Fruit fly (Drosophila melanogaster) ovary, adult (tissue): ENCODE results near the gene CG14892.

Experiments used
- CG17801 ChIP-seq: fragments of 200-800 bp; optimal IDR thresholded peaks from 2 replicates; lab custom pipeline; 2019; ENCODE audit warnings: missing biosample characterization, mild to moderate bottlenecking, missing genetic modification characterization, moderate library complexity; ENCODE audit not compliant: partially characterized antibody

CG14892 gene

dm6 chr3R:16594056-16594858 is at the start of gene CG14892:
Gene CG14892 (plus strand): TSS chr3R:16594414.
- no peak for TF ChIP-seq CG17801 (GFP tag; lab: Kevin White, UChicago)

dm6 chr3R:16545705-16546104 is 48.5 kb upstream of the CG14892 start:
- TF ChIP-seq CG17801 (GFP tag; lab: Kevin White, UChicago): no peak

- no peak for TF ChIP-seq CG17801 (GFP tag; lab: Kevin White, UChicago)
Measured at dm6 chr3R:16551680-16552627, 42.3 kb upstream of the CG14892 start.

dm6 chr3R:16553459-16554230 is 40.6 kb upstream of the CG14892 start:
- TF ChIP-seq CG17801 (GFP tag; lab: Kevin White, UChicago): no peak

- no peak for TF ChIP-seq CG17801 (GFP tag; lab: Kevin White, UChicago)
Measured at dm6 chr3R:16558623-16559155, 35.5 kb upstream of the CG14892 start.

- no peak for TF ChIP-seq CG17801 (GFP tag; lab: Kevin White, UChicago)
Measured at dm6 chr3R:16564775-16565174, 29.4 kb upstream of the CG14892 start.

dm6 chr3R:16569338-16569737 is 24.9 kb upstream of the CG14892 start:
- TF ChIP-seq CG17801 (GFP tag; lab: Kevin White, UChicago): no peak

- no peak for TF ChIP-seq CG17801 (GFP tag; lab: Kevin White, UChicago)
Measured at dm6 chr3R:16570484-16570883, 23.7 kb upstream of the CG14892 start.

dm6 chr3R:16571215-16571614 is 23.0 kb upstream of the CG14892 start, which contains the start of gene CG14891:
Gene CG14891 (plus strand): TSS chr3R:16571515.
- TF ChIP-seq CG17801 (GFP tag; lab: Kevin White, UChicago): no peak

dm6 chr3R:16573483-16574145 is 20.6 kb upstream of the CG14892 start, which contains the start of gene CG14903:
Gene CG14903 (minus strand): TSS chr3R:16573752.
- no peak for TF ChIP-seq CG17801 (GFP tag; lab: Kevin White, UChicago)

dm6 chr3R:16583605-16584004 is 10.6 kb upstream of the CG14892 start, which contains the start of gene Scp2:
Gene Scp2 (minus strand): TSS chr3R:16583663.
- no peak for TF ChIP-seq CG17801 (GFP tag; lab: Kevin White, UChicago)

- no peak for TF ChIP-seq CG17801 (GFP tag; lab: Kevin White, UChicago)
Measured at dm6 chr3R:16591407-16591806, 2.8 kb upstream of the CG14892 start.

dm6 chr3R:16594961-16595360 is 747 bp downstream of the CG14892 start:
- TF ChIP-seq CG17801 (GFP tag; lab: Kevin White, UChicago): no peak

- TF ChIP-seq CG17801 (GFP tag; lab: Kevin White, UChicago): no peak
Measured at dm6 chr3R:16599647-16600046, 5.4 kb downstream of the CG14892 start.
